Worm (Caenorhabditis elegans): Measurements from ENCODE around the gene T14F9.2.

ce11 chrX:2220850-2221249 lies 13.3 kb upstream of the T14F9.2 start, which contains the start of gene hex-1:
- no peak for TF ChIP-seq hlh-6 (tag; optimal IDR thresholded peaks at IDR 0.05)
- no peak for TF ChIP-seq pqm-1 (tag; optimal IDR thresholded peaks at IDR 0.05)
- no peak for TF ChIP-seq pax-1 (tag; optimal IDR thresholded peaks at IDR 0.05)
- TF ChIP-seq ama-1 (optimal IDR thresholded peaks at IDR 0.05), result no peak
- TF ChIP-seq ahr-1 (tag; optimal IDR thresholded peaks at IDR 0.05), result no peak
- no peak for TF ChIP-seq sox-4 (tag; optimal IDR thresholded peaks at IDR 0.05)
- no peak for TF ChIP-seq ceh-18 (tag; optimal IDR thresholded peaks at IDR 0.05)
- TF ChIP-seq dmd-4 (tag; optimal IDR thresholded peaks at IDR 0.05; ENCODE audit: borderline replicate concordance), result no peak
- TF ChIP-seq F13H6.1 (tag; optimal IDR thresholded peaks at IDR 0.05), result no peak

Measured in whole organism, late embryonic.